Fruit fly (Drosophila melanogaster) whole organism, wandering third instar larva: ENCODE data around the gene ph-p.

Source experiments
- CrebA ChIP-seq: fragments of 200-800 bp; sonication (Bioruptor generic); optimal IDR thresholded peaks from 2 replicates; lab custom pipeline; 2016; ENCODE audit warnings: missing biosample characterization, mild to moderate bottlenecking, missing genetic modification characterization, borderline replicate concordance
- Dif ChIP-seq: fragments of 200-275, 200-300 bp; sonication (Bioruptor generic); optimal IDR thresholded peaks from 2 replicates; lab custom pipeline; 2018; ENCODE audit warnings: missing biosample characterization, missing genetic modification characterization; ENCODE audit not compliant: partially characterized antibody
- GATAd ChIP-seq: sonication (Bioruptor generic); optimal IDR thresholded peaks from 2 replicates; lab custom pipeline; 2016; ENCODE audit warnings: missing biosample characterization, missing genetic modification characterization
- N ChIP-seq: fragments of >200 bp; optimal IDR thresholded peaks from 2 replicates; lab custom pipeline; 2018; ENCODE audit warnings: missing biosample characterization, missing external identifiers, missing genetic modification characterization
- OdsH ChIP-seq: fragments of 200-800 bp; sonication (Bioruptor generic); optimal IDR thresholded peaks from 2 replicates; lab custom pipeline; 2016; ENCODE audit warnings: missing biosample characterization, mild to moderate bottlenecking, missing genetic modification characterization
- br ChIP-seq: fragments of 200-800 bp; sonication (Bioruptor generic); optimal IDR thresholded peaks from 2 replicates; lab custom pipeline; 2016; ENCODE audit warnings: missing biosample characterization, missing genetic modification characterization
- brk ChIP-seq: fragments of 200-800 bp; sonication (Bioruptor generic); optimal IDR thresholded peaks from 2 replicates; lab custom pipeline; 2016; ENCODE audit warnings: missing biosample characterization, mild to moderate bottlenecking, missing genetic modification characterization
- dl ChIP-seq, 2 experiments: fragments of 175-275, 200-275 bp in 1 of 2; fragments of 200-275 bp in 1 of 2; sonication (Bioruptor generic); optimal IDR thresholded peaks; lab custom pipeline; 2018; ENCODE audit warnings: mild to moderate bottlenecking in 2 of 2, missing biosample characterization in 2 of 2, missing genetic modification characterization in 2 of 2, moderate library complexity in 2 of 2; ENCODE audit not compliant: partially characterized antibody in 2 of 2, insufficient read depth in 1 of 2
- pan ChIP-seq: fragments of >200 bp; optimal IDR thresholded peaks from 2 replicates; lab custom pipeline; 2017
- psq ChIP-seq: fragments of 200-800 bp; sonication (Bioruptor generic); optimal IDR thresholded peaks from 3 replicates; lab custom pipeline; 2017; ENCODE audit warnings: missing biosample characterization, mild to moderate bottlenecking, missing genetic modification characterization, moderate library complexity
- rgr ChIP-seq: fragments of 200-800 bp; sonication (Bioruptor generic); optimal IDR thresholded peaks from 3 replicates; lab custom pipeline; 2016; ENCODE audit warnings: missing biosample characterization, mild to moderate bottlenecking, missing genetic modification characterization
- usp ChIP-seq: fragments of >200 bp; optimal IDR thresholded peaks from 2 replicates; lab custom pipeline; 2017; ENCODE audit warnings: missing biosample characterization, missing genetic modification characterization

DNA sequence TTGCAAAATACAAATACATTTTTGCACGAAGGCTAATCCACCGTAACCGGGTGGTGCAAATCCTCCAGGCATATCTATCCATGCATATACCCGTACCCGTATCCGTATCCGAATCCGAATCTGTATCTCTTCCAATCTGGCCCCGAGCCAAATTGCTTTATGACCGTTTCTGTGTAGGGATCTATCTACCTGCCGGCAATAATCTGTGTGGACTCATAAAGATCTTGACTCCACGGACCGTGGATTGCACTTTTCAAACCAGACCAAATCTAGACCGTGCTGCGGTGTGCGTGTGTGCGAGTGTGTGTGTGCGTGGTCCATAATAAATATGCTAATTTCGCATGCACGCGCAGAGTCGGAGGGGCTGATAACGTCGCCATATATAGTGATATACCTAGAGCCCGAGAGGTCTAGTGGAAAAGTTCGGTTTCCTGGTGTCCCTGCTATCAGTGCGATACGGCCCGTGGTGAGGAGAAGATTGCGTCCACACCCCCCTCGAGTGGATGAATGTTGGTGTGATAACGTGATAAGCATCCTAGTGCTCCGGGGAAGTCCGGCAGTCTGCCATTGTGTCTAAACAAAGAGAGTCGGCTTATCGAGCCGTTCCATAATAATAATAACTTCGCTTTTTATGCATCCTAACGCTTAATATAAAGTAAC, 4.2 kb upstream of the ph-p start:
- no peak for TF ChIP-seq psq (GFP tag; lab: Kevin White, UChicago)
- no peak for TF ChIP-seq br (GFP tag; lab: Kevin White, UChicago)
- no peak for TF ChIP-seq pan
- TF ChIP-seq brk (GFP tag; lab: Kevin White, UChicago), result no peak
- TF ChIP-seq dl (GFP tag; optimal IDR thresholded peaks at IDR 0.05; lab: Kevin White, UChicago; ENCODE audit: insufficient read depth in 1 of 2, partially characterized antibody in 2 of 2), result no peak
- no peak for TF ChIP-seq N
- no peak for TF ChIP-seq Dif
- no peak for TF ChIP-seq GATAd (GFP tag; lab: Kevin White, UChicago)
- TF ChIP-seq rgr (GFP tag; lab: Kevin White, UChicago), result no peak
- no peak for TF ChIP-seq CrebA
- TF ChIP-seq usp (GFP tag; lab: Kevin White, UChicago), result no peak
- no peak for TF ChIP-seq OdsH (GFP tag; lab: Kevin White, UChicago)
